Fruit fly (Drosophila melanogaster) whole organism, adult: ENCODE measurements around the gene TBC1d7.

ENCODE experiments used
- CG11617 ChIP-seq: fragments of 200-800 bp; sonication (Bioruptor generic); optimal IDR thresholded peaks from 2 replicates; lab custom pipeline; 2017; ENCODE audit warnings: mild to moderate bottlenecking, missing biosample characterization, missing genetic modification reagents, missing genetic modification characterization
- CG5204 ChIP-seq: fragments of 200-800 bp; sonication (Bioruptor generic); optimal IDR thresholded peaks from 2 replicates; lab custom pipeline; 2016; ENCODE audit warnings: missing biosample characterization, missing genetic modification characterization
- Mnt ChIP-seq: fragments of 200-800 bp; sonication (Bioruptor generic); optimal IDR thresholded peaks from 2 replicates; lab custom pipeline; 2016; ENCODE audit warnings: missing biosample characterization, mild to moderate bottlenecking, missing genetic modification characterization
- bab1 ChIP-seq: fragments of 200-800 bp; sonication (Bioruptor generic); optimal IDR thresholded peaks from 3 replicates; lab custom pipeline; 2019; ENCODE audit warnings: missing biosample characterization, mild to moderate bottlenecking, missing genetic modification characterization, moderate library complexity
- kay ChIP-seq: fragments of 200-800 bp; sonication (Bioruptor generic); peaks from one replicate; lab custom pipeline; 2016; ENCODE audit warnings: missing biosample characterization, missing genetic modification characterization, borderline replicate concordance

DNA sequence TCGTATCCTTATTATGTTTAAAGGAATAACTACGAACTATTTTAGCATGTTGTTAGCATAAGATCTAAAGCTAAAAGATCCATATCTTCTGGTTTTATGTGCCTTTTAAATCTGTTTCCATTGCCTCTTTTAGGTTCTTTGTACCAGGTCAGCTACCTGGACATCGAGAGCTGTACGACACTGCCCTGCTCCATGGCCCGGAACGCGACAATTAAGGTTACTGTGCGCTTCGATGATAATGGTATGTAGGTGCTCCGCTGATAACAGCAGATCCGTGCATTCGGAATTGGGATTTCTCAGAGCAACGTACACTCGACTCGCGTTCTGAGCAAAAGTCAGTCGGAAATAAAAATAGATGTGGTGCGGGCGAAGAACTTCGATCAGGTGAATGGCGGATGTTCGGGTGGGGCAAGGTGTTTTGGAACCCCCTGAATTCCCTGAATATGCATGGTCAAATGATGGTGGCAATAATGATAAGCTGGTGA is 21.8 kb upstream of the TBC1d7 start:
- no peak for TF ChIP-seq Mnt
- no peak for TF ChIP-seq bab1 (GFP tag; lab: Kevin White, UChicago)
- TF ChIP-seq CG11617 (GFP tag; lab: Kevin White, UChicago), result no peak
- no peak for TF ChIP-seq CG5204 (GFP tag; lab: Kevin White, UChicago)
- TF ChIP-seq kay (GFP tag; lab: Kevin White, UChicago), result no peak
